Worm (Caenorhabditis elegans) whole organism, L2 larva: ENCODE results near the gene T09A5.5.

Experiments used
- C34F6.9 ChIP-seq: fragments of 150-350 bp; optimal IDR thresholded peaks from 2 replicates; lab custom pipeline; 2014; ENCODE audit warnings: missing biosample characterization, missing genetic modification characterization
- F13H6.1 ChIP-seq: sonication (generic microtip); optimal IDR thresholded peaks from 2 replicates; lab custom pipeline; 2016; ENCODE audit warnings: missing genetic modification characterization, missing compliant biosample characterization
- R02D3.7 ChIP-seq: fragments of 150-350 bp; optimal IDR thresholded peaks from 2 replicates; lab custom pipeline; 2014; ENCODE audit warnings: missing biosample characterization, missing genetic modification characterization
- Y55F3AM.14 ChIP-seq: fragments of 200-800 bp; sonication (Bioruptor generic); optimal IDR thresholded peaks from 2 replicates; lab custom pipeline; 2018; ENCODE audit warnings: mild to moderate bottlenecking, missing genetic modification characterization, missing compliant biosample characterization
- ama-1 ChIP-seq: fragments of 150-350 bp; optimal IDR thresholded peaks from 2 replicates; lab custom pipeline; 2018; ENCODE audit warnings: inconsistent platforms
- blmp-1 ChIP-seq: sonication (generic microtip); optimal IDR thresholded peaks from 2 replicates; lab custom pipeline; 2017; ENCODE audit warnings: missing genetic modification characterization, mild to moderate bottlenecking, missing compliant biosample characterization, antibody characterized with exemption, moderate library complexity; ENCODE audit not compliant: insufficient read depth
- ceh-16 ChIP-seq: fragments of 150-350 bp; optimal IDR thresholded peaks from 2 replicates; lab custom pipeline; 2014; ENCODE audit warnings: missing biosample characterization, missing genetic modification characterization
- ceh-82 ChIP-seq: fragments of 150-350 bp; optimal IDR thresholded peaks from 2 replicates; lab custom pipeline; 2014; ENCODE audit warnings: missing biosample characterization, missing genetic modification characterization
- crh-2 ChIP-seq: sonication (generic microtip); optimal IDR thresholded peaks from 2 replicates; lab custom pipeline; 2017; ENCODE audit warnings: missing biosample characterization, missing genetic modification characterization
- dmd-4 ChIP-seq: sonication (generic microtip); optimal IDR thresholded peaks from 2 replicates; lab custom pipeline; 2017; ENCODE audit warnings: missing biosample characterization, missing genetic modification characterization
- egl-27 ChIP-seq: sonication (generic microtip); optimal IDR thresholded peaks from 3 replicates; lab custom pipeline; 2017; ENCODE audit warnings: missing biosample characterization, missing genetic modification reagents, missing genetic modification characterization
- elt-1 ChIP-seq: fragments of 150-350 bp; optimal IDR thresholded peaks from 2 replicates; lab custom pipeline; 2014; ENCODE audit warnings: missing biosample characterization, missing genetic modification characterization
- elt-3 ChIP-seq: sonication (generic microtip); optimal IDR thresholded peaks from 2 replicates; lab custom pipeline; 2017; ENCODE audit warnings: missing biosample characterization, missing genetic modification characterization
- fos-1 ChIP-seq: fragments of 150-350 bp; optimal IDR thresholded peaks from 2 replicates; lab custom pipeline; 2014; ENCODE audit warnings: missing biosample characterization, missing genetic modification characterization
- lin-11 ChIP-seq: fragments of 150-350 bp; sonication (generic microtip); optimal IDR thresholded peaks from 2 replicates; lab custom pipeline; 2014; ENCODE audit warnings: missing biosample characterization, missing genetic modification characterization, inconsistent platforms, mixed read lengths
- lin-13 ChIP-seq: fragments of 150-350 bp; optimal IDR thresholded peaks from 2 replicates; lab custom pipeline; 2014; ENCODE audit warnings: missing biosample characterization, missing genetic modification reagents, missing genetic modification characterization
- lin-39 ChIP-seq: fragments of 150-350 bp; optimal IDR thresholded peaks from 2 replicates; lab custom pipeline; 2014; ENCODE audit warnings: missing biosample characterization, missing genetic modification reagents, missing genetic modification characterization
- lsy-2 ChIP-seq, 2 experiments: fragments of 150-350 bp in 1 of 2; sonication (generic microtip) in 1 of 2; optimal IDR thresholded peaks; 2 replicates each; lab custom pipeline; 2014 to 2017; ENCODE audit warnings: missing biosample characterization in 2 of 2, missing genetic modification characterization in 2 of 2
- mab-5 ChIP-seq: fragments of 150-350 bp; optimal IDR thresholded peaks from 2 replicates; lab custom pipeline; 2014; ENCODE audit warnings: missing biosample characterization, missing genetic modification characterization
- mdl-1 ChIP-seq, 2 experiments: fragments of 150-350 bp in 1 of 2; sonication (generic microtip) in 1 of 2; optimal IDR thresholded peaks; 2 replicates each; lab custom pipeline; 2017; ENCODE audit warnings: missing biosample characterization in 2 of 2, missing genetic modification characterization in 2 of 2
- nhr-11 ChIP-seq: fragments of 150-350 bp; optimal IDR thresholded peaks from 2 replicates; lab custom pipeline; 2014; ENCODE audit warnings: missing biosample characterization, missing genetic modification characterization
- nhr-12 ChIP-seq: fragments of 150-350 bp; optimal IDR thresholded peaks from 2 replicates; lab custom pipeline; 2014; ENCODE audit warnings: missing biosample characterization, missing genetic modification characterization
- nhr-129 ChIP-seq: fragments of 150-350 bp; optimal IDR thresholded peaks from 2 replicates; lab custom pipeline; 2014; ENCODE audit warnings: missing biosample characterization, missing genetic modification characterization
- nhr-23 ChIP-seq: fragments of 150-350 bp; optimal IDR thresholded peaks from 2 replicates; lab custom pipeline; 2014; ENCODE audit warnings: missing biosample characterization, missing genetic modification reagents, missing genetic modification characterization
- nhr-237 ChIP-seq: fragments of 150-350 bp; optimal IDR thresholded peaks from 2 replicates; lab custom pipeline; 2014; ENCODE audit warnings: missing biosample characterization, missing genetic modification characterization
- nhr-25 ChIP-seq: fragments of 150-350 bp; sonication (generic microtip); optimal IDR thresholded peaks from 3 replicates; lab custom pipeline; 2014; ENCODE audit warnings: missing biosample characterization, missing genetic modification characterization
- nhr-6 ChIP-seq: fragments of 150-350 bp; optimal IDR thresholded peaks from 2 replicates; lab custom pipeline; 2014; ENCODE audit warnings: missing biosample characterization, missing genetic modification characterization
- nhr-77 ChIP-seq: fragments of 150-350 bp; optimal IDR thresholded peaks from 2 replicates; lab custom pipeline; 2014; ENCODE audit warnings: missing biosample characterization, missing genetic modification characterization
- peb-1 ChIP-seq: fragments of 150-350 bp; optimal IDR thresholded peaks from 2 replicates; lab custom pipeline; 2014; ENCODE audit warnings: missing biosample characterization, missing genetic modification characterization
- sem-4 ChIP-seq: fragments of 150-350 bp; optimal IDR thresholded peaks from 2 replicates; lab custom pipeline; 2014; ENCODE audit warnings: missing biosample characterization, missing genetic modification reagents, missing genetic modification characterization
- skn-1 ChIP-seq: sonication (generic microtip); optimal IDR thresholded peaks from 2 replicates; lab custom pipeline; 2017; ENCODE audit warnings: missing biosample characterization, missing genetic modification characterization
- sma-3 ChIP-seq: sonication (generic microtip); optimal IDR thresholded peaks from 2 replicates; lab custom pipeline; 2016; ENCODE audit warnings: missing genetic modification reagents, missing genetic modification characterization, missing compliant biosample characterization
- sma-9 ChIP-seq, 2 experiments: fragments of 150-350 bp in 1 of 2; sonication (generic microtip) in 1 of 2; optimal IDR thresholded peaks; 2 replicates each; lab custom pipeline; 2014 to 2016; ENCODE audit warnings: missing genetic modification characterization in 2 of 2, mild to moderate bottlenecking in 1 of 2, missing biosample characterization in 1 of 2, missing compliant biosample characterization in 1 of 2, missing genetic modification reagents in 1 of 2, moderate library complexity in 1 of 2
- snpc-4 ChIP-seq: fragments of 150-350 bp; optimal IDR thresholded peaks from 2 replicates; lab custom pipeline; 2014; ENCODE audit warnings: missing biosample characterization, missing genetic modification characterization
- unc-55 ChIP-seq: fragments of 150-350 bp; sonication (generic microtip); optimal IDR thresholded peaks from 3 replicates; lab custom pipeline; 2014; ENCODE audit warnings: missing biosample characterization, missing genetic modification reagents, missing genetic modification characterization
- unc-62 ChIP-seq: fragments of 150-350 bp; optimal IDR thresholded peaks from 2 replicates; lab custom pipeline; 2014; ENCODE audit warnings: missing biosample characterization, missing genetic modification reagents, missing genetic modification characterization
- ztf-11 ChIP-seq: sonication (generic microtip); optimal IDR thresholded peaks from 2 replicates; lab custom pipeline; 2017; ENCODE audit warnings: missing biosample characterization, missing genetic modification characterization

T09A5.5 gene

ce11 chrII:7887295-7887694, 33.7 kb upstream of the T09A5.5 start (continued):
- TF ChIP-seq nhr-25 (tag; lab: Kevin White, UChicago), result peak; percentile 6

ce11 chrII:7884898-7885297, 31.3 kb upstream of the T09A5.5 start:
- no peak for TF ChIP-seq R02D3.7 (tag; lab: Kevin White, UChicago)
- TF ChIP-seq crh-2 (tag; lab: Kevin White, UChicago), result no peak
- no peak for TF ChIP-seq Y55F3AM.14 (GFP tag; lab: Kevin White, UChicago)
- no peak for TF ChIP-seq nhr-11 (tag; lab: Kevin White, UChicago)
- no peak for TF ChIP-seq mdl-1 (tag; optimal IDR thresholded peaks at IDR 0.05; lab: Kevin White, UChicago)
- no peak for TF ChIP-seq skn-1 (tag; lab: Kevin White, UChicago)
- TF ChIP-seq blmp-1 (tag; lab: Kevin White, UChicago), result no peak
- no peak for TF ChIP-seq snpc-4 (tag; lab: Kevin White, UChicago)
- no peak for TF ChIP-seq sma-3 (GFP tag; lab: Kevin White, UChicago)
- peak; percentile 23 for TF ChIP-seq lin-11 (tag; lab: Kevin White, UChicago)
- TF ChIP-seq dmd-4 (tag; lab: Kevin White, UChicago), result no peak
- no peak for TF ChIP-seq ztf-11 (tag; lab: Kevin White, UChicago)
- TF ChIP-seq sma-9 (GFP tag; optimal IDR thresholded peaks at IDR 0.05; lab: Kevin White, UChicago), result no peak
- TF ChIP-seq sma-9 (tag; optimal IDR thresholded peaks at IDR 0.05; lab: Kevin White, UChicago), result no peak
- no peak for TF ChIP-seq nhr-77 (tag; lab: Kevin White, UChicago)
- TF ChIP-seq unc-55 (GFP tag; lab: Kevin White, UChicago), result peak; percentile 95
- TF ChIP-seq elt-3 (tag; lab: Kevin White, UChicago), result no peak
- no peak for TF ChIP-seq nhr-12 (tag; lab: Kevin White, UChicago)
- no peak for TF ChIP-seq ceh-16 (tag; lab: Kevin White, UChicago)
- peak; percentile 20 for TF ChIP-seq nhr-129
- TF ChIP-seq C34F6.9 (tag; lab: Kevin White, UChicago), result peak; percentile 65
- peak in 1 of 2 experiments; percentile 38 for TF ChIP-seq lsy-2 (tag; optimal IDR thresholded peaks at IDR 0.05; lab: Kevin White, UChicago)
- no peak for TF ChIP-seq nhr-237 (tag; lab: Kevin White, UChicago)
- no peak for TF ChIP-seq lin-13 (GFP tag; lab: Kevin White, UChicago)
- no peak for TF ChIP-seq fos-1
- no peak for TF ChIP-seq F13H6.1
- no peak for TF ChIP-seq nhr-6 (tag; lab: Kevin White, UChicago)
- no peak for TF ChIP-seq lin-39 (tag; lab: Kevin White, UChicago)
- TF ChIP-seq egl-27, result no peak
- no peak for TF ChIP-seq mab-5 (tag; lab: Kevin White, UChicago)
- no peak for TF ChIP-seq ceh-82
- no peak for TF ChIP-seq ama-1
- TF ChIP-seq elt-1 (tag; lab: Kevin White, UChicago), result no peak
- TF ChIP-seq peb-1 (tag; lab: Kevin White, UChicago), result no peak
- TF ChIP-seq nhr-23 (tag; lab: Kevin White, UChicago), result no peak
- TF ChIP-seq sem-4 (tag; lab: Kevin White, UChicago), result no peak
- TF ChIP-seq unc-62 (GFP tag; lab: Kevin White, UChicago), result no peak

- TF ChIP-seq sma-3 (GFP tag; lab: Kevin White, UChicago) (no peak), lsy-2 (tag; optimal IDR thresholded peaks at IDR 0.05; lab: Kevin White, UChicago) (peak in 1 of 2 experiments; percentile 53)
Measured at ce11 chrII:7880373-7880862, 26.8 kb upstream of the T09A5.5 start, which contains the start of gene perm-1. Gene perm-1 (plus strand): TSS chrII:7880812.

ce11 chrII:7879266-7879718, 25.7 kb upstream of the T09A5.5 start, which contains the start of the genes vha-4 and T01H3.5:
Gene vha-4 (minus strand): TSS chrII:7879316.
Gene T01H3.5 (plus strand): TSS chrII:7879616.
- TF ChIP-seq ceh-82 (no peak), unc-55 (GFP tag; lab: Kevin White, UChicago) (peak; percentile 16), nhr-77 (tag; lab: Kevin White, UChicago) (no peak), mdl-1 (tag; optimal IDR thresholded peaks at IDR 0.05; lab: Kevin White, UChicago) (no peak), fos-1 (peak; percentile 62), nhr-129 (peak; percentile 5), lsy-2 (tag; optimal IDR thresholded peaks at IDR 0.05; lab: Kevin White, UChicago) (peak in 1 of 2 experiments; percentile 12)
